Worm (Caenorhabditis elegans) whole organism, late embryonic: Measurements from ENCODE around the gene F48E8.4.
A peak's percentile ranks its signal among the peaks of the same experiment; 100 is the strongest.

Source experiments
- C38D4.7 ChIP-seq: fragments of 200-800 bp; sonication (Bioruptor generic); optimal IDR thresholded peaks from 2 replicates; lab custom pipeline; 2018; ENCODE audit warnings: mild to moderate bottlenecking, missing genetic modification characterization, moderate library complexity, missing compliant biosample characterization
- F13H6.1 ChIP-seq: sonication (generic microtip); optimal IDR thresholded peaks from 2 replicates; lab custom pipeline; 2016; ENCODE audit warnings: missing genetic modification characterization, missing compliant biosample characterization
- K09A11.1 ChIP-seq: sonication (generic microtip); optimal IDR thresholded peaks from 2 replicates; lab custom pipeline; 2017; ENCODE audit warnings: antibody characterized with exemption, mild to moderate bottlenecking, missing genetic modification characterization, missing compliant biosample characterization; ENCODE audit not compliant: insufficient read depth
- ama-1 ChIP-seq: fragments of 150-350 bp; optimal IDR thresholded peaks from 2 replicates; lab custom pipeline; 2014
- ceh-19 ChIP-seq: fragments of 200-800 bp; sonication (Bioruptor generic); optimal IDR thresholded peaks from 2 replicates; lab custom pipeline; 2018; ENCODE audit warnings: mild to moderate bottlenecking, missing genetic modification characterization, missing compliant biosample characterization
- ceh-2 ChIP-seq: sonication (generic microtip); optimal IDR thresholded peaks from 2 replicates; lab custom pipeline; 2016; ENCODE audit warnings: missing genotype, missing genetic modification characterization, missing compliant biosample characterization
- che-1 ChIP-seq: sonication (generic microtip); optimal IDR thresholded peaks from 2 replicates; lab custom pipeline; 2016; ENCODE audit warnings: mild to moderate bottlenecking, missing genetic modification characterization, missing compliant biosample characterization
- dmd-4 ChIP-seq: sonication (generic microtip); optimal IDR thresholded peaks from 2 replicates; lab custom pipeline; 2016; ENCODE audit warnings: borderline replicate concordance, missing genetic modification characterization, missing compliant biosample characterization
- ets-4 ChIP-seq: sonication (generic microtip); optimal IDR thresholded peaks from 2 replicates; lab custom pipeline; 2016; ENCODE audit warnings: missing genetic modification characterization, missing compliant biosample characterization
- eyg-1 ChIP-seq: sonication (generic microtip); optimal IDR thresholded peaks from 2 replicates; lab custom pipeline; 2016; ENCODE audit warnings: missing genotype, missing genetic modification characterization, missing compliant biosample characterization
- gmeb-2 ChIP-seq: sonication (generic microtip); optimal IDR thresholded peaks from 2 replicates; lab custom pipeline; 2016; ENCODE audit warnings: missing genetic modification characterization, inconsistent platforms, missing compliant biosample characterization
- hlh-13 ChIP-seq: fragments of 200-800 bp; sonication (Bioruptor generic); optimal IDR thresholded peaks from 2 replicates; lab custom pipeline; 2018; ENCODE audit warnings: mild to moderate bottlenecking, missing genetic modification characterization, missing compliant biosample characterization
- lim-6 ChIP-seq: sonication (generic microtip); optimal IDR thresholded peaks from 2 replicates; lab custom pipeline; 2016; ENCODE audit warnings: missing genetic modification characterization, missing compliant biosample characterization
- lin-11 ChIP-seq: fragments of 200-800 bp; sonication (Bioruptor generic); optimal IDR thresholded peaks from 2 replicates; lab custom pipeline; 2018; ENCODE audit warnings: mild to moderate bottlenecking, missing genetic modification characterization, missing compliant biosample characterization
- pat-9 ChIP-seq: fragments of 200-800 bp; sonication (Bioruptor generic); optimal IDR thresholded peaks from 2 replicates; lab custom pipeline; 2018; ENCODE audit warnings: mild to moderate bottlenecking, missing genetic modification characterization, moderate library complexity, missing compliant biosample characterization
- pha-4 ChIP-seq: fragments of 150-350 bp; optimal IDR thresholded peaks from 2 replicates; lab custom pipeline; 2018; ENCODE audit warnings: missing biosample characterization, missing genetic modification reagents, missing genetic modification characterization
- pqm-1 ChIP-seq: sonication (generic microtip); optimal IDR thresholded peaks from 2 replicates; lab custom pipeline; 2016; ENCODE audit warnings: missing genetic modification characterization, missing compliant biosample characterization
- pros-1 ChIP-seq: fragments of 150-350 bp; optimal IDR thresholded peaks from 2 replicates; lab custom pipeline; 2014; ENCODE audit warnings: missing biosample characterization, missing genetic modification reagents, missing genetic modification characterization
- ref-2 ChIP-seq: sonication (generic microtip); optimal IDR thresholded peaks from 2 replicates; lab custom pipeline; 2016; ENCODE audit warnings: missing genetic modification characterization, missing compliant biosample characterization
- rnt-1 ChIP-seq: sonication (generic microtip); optimal IDR thresholded peaks from 2 replicates; lab custom pipeline; 2016; ENCODE audit warnings: missing genetic modification characterization, missing compliant biosample characterization
- sdc-2 ChIP-seq: sonication (generic microtip); optimal IDR thresholded peaks from 2 replicates; lab custom pipeline; 2016; ENCODE audit warnings: missing genotype, missing genetic modification characterization, missing compliant biosample characterization
- tbx-2 ChIP-seq: sonication (generic microtip); optimal IDR thresholded peaks from 2 replicates; lab custom pipeline; 2016; ENCODE audit warnings: missing genetic modification characterization, missing compliant biosample characterization
- unc-3 ChIP-seq, 2 experiments: fragments of 200-800 bp in 1 of 2; sonication (Bioruptor generic) in 1 of 2; sonication (generic microtip) in 1 of 2; conservative IDR thresholded peaks in 1 of 2; optimal IDR thresholded peaks in 1 of 2; 2 replicates each; pipeline versions ENCODE4 v1.3.6 to Lab custom; 2016 to 2022; ENCODE audit warnings: missing compliant biosample characterization in 2 of 2, missing genetic modification characterization in 2 of 2, missing genetic modification reagents in 1 of 2
- unc-42 ChIP-seq: sonication (generic microtip); optimal IDR thresholded peaks from 2 replicates; lab custom pipeline; 2016; ENCODE audit warnings: missing genotype, missing genetic modification characterization, missing compliant biosample characterization
- unc-55 ChIP-seq: sonication (generic microtip); optimal IDR thresholded peaks from 2 replicates; lab custom pipeline; 2017; ENCODE audit warnings: missing biosample characterization, missing genetic modification reagents, missing genetic modification characterization
- ztf-16 ChIP-seq: sonication (generic microtip); optimal IDR thresholded peaks from 2 replicates; lab custom pipeline; 2017; ENCODE audit warnings: missing genetic modification characterization, missing compliant biosample characterization

The F48E8.4 gene

ce11 chrIII:5502915-5503575 is 49.7 kb downstream of the F48E8.4 start (continued):
- TF ChIP-seq F13H6.1 (tag; lab: Kevin White, UChicago) (peak; percentile 12), dmd-4 (tag; lab: Kevin White, UChicago) (peak; percentile 12), sdc-2 (tag; lab: Kevin White, UChicago) (no peak)

- TF ChIP-seq eyg-1 (tag; lab: Kevin White, UChicago) (no peak), hlh-13 (GFP tag; lab: Kevin White, UChicago) (peak; percentile 6)
- TF ChIP-seq, all 69 proteins: peak for 1
Observed at ce11 chrIII:5503669-5504068, 50.3 kb downstream of the F48E8.4 start.

- TF ChIP-seq unc-55 (GFP tag; lab: Kevin White, UChicago) (peak; percentile 27), ets-4 (tag; lab: Kevin White, UChicago) (peak; percentile 37), unc-42 (peak; percentile 75), gmeb-2 (no peak), tbx-2 (tag; lab: Kevin White, UChicago) (no peak)
Observed at ce11 chrIII:5504164-5504563, 50.8 kb downstream of the F48E8.4 start.

ce11 chrIII:5504725-5505473 is 51.5 kb downstream of the F48E8.4 start:
- TF ChIP-seq pha-4 (tag; lab: Kevin White, UChicago) (no peak), ets-4 (tag; lab: Kevin White, UChicago) (no peak), ceh-2 (tag; lab: Kevin White, UChicago) (no peak), pros-1 (no peak), K09A11.1 (no peak), unc-3 (GFP tag; conservative IDR thresholded peaks at IDR 0.05; lab: Robert Waterston, UW) (no peak), unc-3 (tag; optimal IDR thresholded peaks at IDR 0.05; lab: Kevin White, UChicago) (no peak), dmd-4 (tag; lab: Kevin White, UChicago) (no peak), ceh-19 (no peak), hlh-13 (GFP tag; lab: Kevin White, UChicago) (no peak), eyg-1 (tag; lab: Kevin White, UChicago) (no peak), rnt-1 (tag; lab: Kevin White, UChicago) (no peak), unc-42 (no peak), ztf-16 (tag; lab: Kevin White, UChicago) (no peak)
- TF ChIP-seq, all 69 proteins: peak for 0

ce11 chrIII:5505474-5506022 is 52.2 kb downstream of the F48E8.4 start:
- TF ChIP-seq K09A11.1 (no peak), che-1 (tag; lab: Kevin White, UChicago) (no peak), C38D4.7 (no peak), pqm-1 (tag; lab: Kevin White, UChicago) (no peak), lim-6 (tag; lab: Kevin White, UChicago) (no peak), lin-11 (tag; lab: Kevin White, UChicago) (no peak), tbx-2 (tag; lab: Kevin White, UChicago) (no peak), pat-9 (tag; lab: Kevin White, UChicago) (no peak), unc-55 (GFP tag; lab: Kevin White, UChicago) (no peak)

- TF ChIP-seq ama-1 (lab: Kevin White, UChicago), result peak; percentile 53
- TF ChIP-seq ref-2 (tag; lab: Kevin White, UChicago), result no peak
Observed at ce11 chrIII:5506023-5506597, 52.7 kb downstream of the F48E8.4 start.
